2 fruit fly cellular contexts compared by ENCODE assay signal in genomic region chrX:15940956-15941246, dm6.
TF ChIP-seq lines count a peak whose summit lies in the region.

Gene CG8924, plus strand, starts transcription at chrX:15941077.

- TF ChIP-seq CTCF in whole organism, embryonic (GFP tag; optimal IDR thresholded peaks at IDR 0.05; lab: Kevin White, UChicago), result no peak

TF ChIP-seq in whole organism, embryonic, 481 proteins besides CTCF, POLR2A, EP300 and RAD21:
- peak; percentile 52 for TF ChIP-seq E2f2 (GFP tag; IDR thresholded peaks at IDR 0.05; lab: Robert Waterston, UW)
- no peak for TF ChIP-seq mirr (GFP tag; optimal IDR thresholded peaks at IDR 0.05; lab: Kevin White, UChicago)
- TF ChIP-seq CG17361 (GFP tag; IDR thresholded peaks at IDR 0.05; lab: Robert Waterston, UW), result 0 out of 3 replicates have a peak, but pooled peaks have one; percentile 8
- TF ChIP-seq Drgx (GFP tag; IDR thresholded peaks at IDR 0.05; lab: Robert Waterston, UW), result no peak
- no peak for TF ChIP-seq CG33557 (GFP tag; optimal IDR thresholded peaks at IDR 0.05; lab: Kevin White, UChicago)
- no peak for TF ChIP-seq da (GFP tag; optimal IDR thresholded peaks at IDR 0.05; lab: Kevin White, UChicago)
- TF ChIP-seq Med (GFP tag; lab: Kevin White, UChicago), result no peak
- peak; percentile 42 for TF ChIP-seq Dp (GFP tag; optimal IDR thresholded peaks at IDR 0.05; lab: Kevin White, UChicago)
- TF ChIP-seq Nf-YC (tag; optimal IDR thresholded peaks at IDR 0.05; lab: Kevin White, UChicago), result no peak
- peak; percentile 98 for TF ChIP-seq her (GFP tag; optimal IDR thresholded peaks at IDR 0.05; lab: Kevin White, UChicago)
- no peak for TF ChIP-seq bbx (GFP tag; IDR thresholded peaks at IDR 0.05; lab: Robert Waterston, UW; ENCODE audit: partially characterized antibody)
- TF ChIP-seq jigr1 (GFP tag; IDR thresholded peaks at IDR 0.05; lab: Robert Waterston, UW), result no peak
- TF ChIP-seq Opbp (GFP tag; IDR thresholded peaks at IDR 0.05; lab: Robert Waterston, UW; ENCODE audit: partially characterized antibody), result 0 out of 3 replicates have a peak, but pooled peaks have one; percentile 26
- peak; percentile 40 for TF ChIP-seq Dref (GFP tag; IDR thresholded peaks at IDR 0.05; lab: Robert Waterston, UW)
- TF ChIP-seq CG11723 (GFP tag; optimal IDR thresholded peaks at IDR 0.05; lab: Kevin White, UChicago), result no peak
- no peak for TF ChIP-seq chm (GFP tag; IDR thresholded peaks at IDR 0.05; lab: Robert Waterston, UW)
- TF ChIP-seq cg (GFP tag; optimal IDR thresholded peaks at IDR 0.05; lab: Kevin White, UChicago), result no peak
- TF ChIP-seq gfzf (GFP tag; optimal IDR thresholded peaks at IDR 0.05; lab: Kevin White, UChicago), result peak; percentile 61
- no peak for TF ChIP-seq Awh (GFP tag; IDR thresholded peaks at IDR 0.05; lab: Robert Waterston, UW)
- TF ChIP-seq CG30020 (tag; optimal IDR thresholded peaks at IDR 0.05; lab: Kevin White, UChicago), result peak; percentile 83
- no peak for TF ChIP-seq CG9609 (GFP tag; optimal IDR thresholded peaks at IDR 0.05; lab: Kevin White, UChicago)
- no peak for TF ChIP-seq otp (GFP tag; IDR thresholded peaks at IDR 0.05; lab: Robert Waterston, UW)
- TF ChIP-seq CG1024 (GFP tag; IDR thresholded peaks at IDR 0.05; lab: Robert Waterston, UW), result peak; percentile 43; the same call in 1 of the 2 replicates
- no peak for TF ChIP-seq CG31441 (GFP tag; IDR thresholded peaks at IDR 0.05; lab: Robert Waterston, UW)
- TF ChIP-seq pfk (GFP tag; optimal IDR thresholded peaks at IDR 0.05; lab: Kevin White, UChicago), result peak; percentile 58
- no peak for TF ChIP-seq phol (tag; optimal IDR thresholded peaks at IDR 0.05; lab: Kevin White, UChicago)
- TF ChIP-seq pzg (GFP tag; optimal IDR thresholded peaks at IDR 0.05; lab: Kevin White, UChicago), result peak; percentile 9
- no peak for TF ChIP-seq CG32532 (GFP tag; IDR thresholded peaks at IDR 0.05; lab: Robert Waterston, UW)
- no peak for TF ChIP-seq knrl (GFP tag; IDR thresholded peaks at IDR 0.05; lab: Robert Waterston, UW; ENCODE audit: partially characterized antibody)
- no peak for TF ChIP-seq org-1 (GFP tag; optimal IDR thresholded peaks at IDR 0.05; lab: Kevin White, UChicago)

TF ChIP-seq in whole organism, prepupa, 60 proteins besides CTCF, POLR2A, EP300 and RAD21:
- peak; percentile 58 for TF ChIP-seq Eip78C (GFP tag; lab: Kevin White, UChicago)
- TF ChIP-seq Hr38 (GFP tag; optimal IDR thresholded peaks at IDR 0.05; lab: Kevin White, UChicago), result no peak
